Worm (Caenorhabditis elegans) whole organism, late embryonic: ENCODE measurements around the gene serp-1.1.

ENCODE experiments used
- C08G9.2 ChIP-seq: sonication (generic microtip); optimal IDR thresholded peaks from 2 replicates; lab custom pipeline; 2016; ENCODE audit warnings: mild to moderate bottlenecking, missing genetic modification characterization, moderate library complexity, missing compliant biosample characterization
- F13H6.1 ChIP-seq: sonication (generic microtip); optimal IDR thresholded peaks from 2 replicates; lab custom pipeline; 2016; ENCODE audit warnings: missing genetic modification characterization, missing compliant biosample characterization
- K02D7.2 ChIP-seq: sonication (generic microtip); optimal IDR thresholded peaks from 2 replicates; lab custom pipeline; 2017; ENCODE audit warnings: mild to moderate bottlenecking, missing genetic modification characterization, missing compliant biosample characterization
- ahr-1 ChIP-seq: sonication (generic microtip); optimal IDR thresholded peaks from 2 replicates; lab custom pipeline; 2016; ENCODE audit warnings: missing genetic modification characterization, missing compliant biosample characterization
- ceh-14 ChIP-seq: sonication (generic microtip); optimal IDR thresholded peaks from 2 replicates; lab custom pipeline; 2016; ENCODE audit warnings: missing genotype, missing genetic modification characterization, missing compliant biosample characterization
- ceh-18 ChIP-seq: sonication (generic microtip); optimal IDR thresholded peaks from 2 replicates; lab custom pipeline; 2016; ENCODE audit warnings: missing genetic modification characterization, missing compliant biosample characterization
- ceh-19 ChIP-seq: fragments of 200-800 bp; sonication (Bioruptor generic); optimal IDR thresholded peaks from 2 replicates; lab custom pipeline; 2018; ENCODE audit warnings: mild to moderate bottlenecking, missing genetic modification characterization, missing compliant biosample characterization
- ceh-2 ChIP-seq: sonication (generic microtip); optimal IDR thresholded peaks from 2 replicates; lab custom pipeline; 2016; ENCODE audit warnings: missing genotype, missing genetic modification characterization, missing compliant biosample characterization
- ceh-24 ChIP-seq: sonication (generic microtip); optimal IDR thresholded peaks from 2 replicates; lab custom pipeline; 2016; ENCODE audit warnings: mild to moderate bottlenecking, missing genetic modification characterization, missing compliant biosample characterization
- ceh-34 ChIP-seq: sonication (generic microtip); optimal IDR thresholded peaks from 2 replicates; lab custom pipeline; 2016; ENCODE audit warnings: mild to moderate bottlenecking, missing genetic modification characterization, missing compliant biosample characterization
- ceh-45 ChIP-seq: fragments of 200-800 bp; sonication (Bioruptor generic); IDR thresholded peaks from 2 replicates; pipeline ENCODE4 v1.3.6; 2022; ENCODE audit warnings: missing genetic modification reagents, missing genetic modification characterization, missing compliant biosample characterization
- ceh-6 ChIP-seq: fragments of 200-800 bp; sonication (Bioruptor generic); optimal IDR thresholded peaks from 2 replicates; lab custom pipeline; 2018; ENCODE audit warnings: mild to moderate bottlenecking, missing genetic modification characterization, missing compliant biosample characterization
- dmd-4 ChIP-seq: sonication (generic microtip); optimal IDR thresholded peaks from 2 replicates; lab custom pipeline; 2016; ENCODE audit warnings: borderline replicate concordance, missing genetic modification characterization, missing compliant biosample characterization
- dve-1 ChIP-seq: sonication (generic microtip); optimal IDR thresholded peaks from 2 replicates; lab custom pipeline; 2017; ENCODE audit warnings: antibody characterized with exemption, mild to moderate bottlenecking, missing genetic modification characterization, missing compliant biosample characterization
- elt-2 ChIP-seq: sonication (generic microtip); optimal IDR thresholded peaks from 2 replicates; lab custom pipeline; 2016; ENCODE audit warnings: missing genetic modification reagents, missing genetic modification characterization, missing compliant biosample characterization
- elt-4 ChIP-seq: sonication (generic microtip); optimal IDR thresholded peaks from 2 replicates; lab custom pipeline; 2016; ENCODE audit warnings: missing genetic modification characterization, missing compliant biosample characterization
- eyg-1 ChIP-seq: sonication (generic microtip); optimal IDR thresholded peaks from 2 replicates; lab custom pipeline; 2016; ENCODE audit warnings: missing genotype, missing genetic modification characterization, missing compliant biosample characterization
- fkh-6 ChIP-seq: sonication (generic microtip); optimal IDR thresholded peaks from 2 replicates; lab custom pipeline; 2016; ENCODE audit warnings: missing genetic modification characterization, missing compliant biosample characterization
- gmeb-2 ChIP-seq: sonication (generic microtip); optimal IDR thresholded peaks from 2 replicates; lab custom pipeline; 2016; ENCODE audit warnings: missing genetic modification characterization, inconsistent platforms, missing compliant biosample characterization
- hlh-13 ChIP-seq: fragments of 200-800 bp; sonication (Bioruptor generic); optimal IDR thresholded peaks from 2 replicates; lab custom pipeline; 2018; ENCODE audit warnings: mild to moderate bottlenecking, missing genetic modification characterization, missing compliant biosample characterization
- hlh-30 ChIP-seq: sonication (generic microtip); optimal IDR thresholded peaks from 2 replicates; lab custom pipeline; 2017; ENCODE audit warnings: antibody characterized with exemption, missing genetic modification characterization, missing compliant biosample characterization; ENCODE audit not compliant: insufficient read depth
- hlh-8 ChIP-seq: sonication (generic microtip); optimal IDR thresholded peaks from 2 replicates; lab custom pipeline; 2016; ENCODE audit warnings: missing genotype, missing genetic modification characterization, missing compliant biosample characterization
- lim-6 ChIP-seq: sonication (generic microtip); optimal IDR thresholded peaks from 2 replicates; lab custom pipeline; 2016; ENCODE audit warnings: missing genetic modification characterization, missing compliant biosample characterization
- lin-11 ChIP-seq: fragments of 200-800 bp; sonication (Bioruptor generic); optimal IDR thresholded peaks from 2 replicates; lab custom pipeline; 2018; ENCODE audit warnings: mild to moderate bottlenecking, missing genetic modification characterization, missing compliant biosample characterization
- madf-2 ChIP-seq: sonication (generic microtip); optimal IDR thresholded peaks from 2 replicates; lab custom pipeline; 2017; ENCODE audit warnings: missing genetic modification characterization, missing compliant biosample characterization
- nfya-1 ChIP-seq: sonication (generic microtip); optimal IDR thresholded peaks from 2 replicates; lab custom pipeline; 2017; ENCODE audit warnings: missing genetic modification characterization, mild to moderate bottlenecking, missing compliant biosample characterization, antibody characterized with exemption, moderate library complexity
- nhr-232 ChIP-seq: sonication (generic microtip); optimal IDR thresholded peaks from 2 replicates; lab custom pipeline; 2016; ENCODE audit warnings: missing genetic modification characterization, missing compliant biosample characterization
- npax-4 ChIP-seq: sonication (generic microtip); optimal IDR thresholded peaks from 2 replicates; lab custom pipeline; 2016; ENCODE audit warnings: missing genetic modification characterization, missing compliant biosample characterization
- pag-3 ChIP-seq: sonication (generic microtip); optimal IDR thresholded peaks from 2 replicates; lab custom pipeline; 2016; ENCODE audit warnings: missing compliant biosample characterization, missing genetic modification characterization, borderline replicate concordance
- pat-9 ChIP-seq: fragments of 200-800 bp; sonication (Bioruptor generic); optimal IDR thresholded peaks from 2 replicates; lab custom pipeline; 2018; ENCODE audit warnings: mild to moderate bottlenecking, missing genetic modification characterization, moderate library complexity, missing compliant biosample characterization
- pha-2 ChIP-seq: sonication (generic microtip); optimal IDR thresholded peaks from 2 replicates; lab custom pipeline; 2017; ENCODE audit warnings: mild to moderate bottlenecking, missing genetic modification characterization, missing compliant biosample characterization
- pha-4 ChIP-seq: fragments of 150-350 bp; optimal IDR thresholded peaks from 2 replicates; lab custom pipeline; 2018; ENCODE audit warnings: missing biosample characterization, missing genetic modification reagents, missing genetic modification characterization
- pqm-1 ChIP-seq: sonication (generic microtip); optimal IDR thresholded peaks from 2 replicates; lab custom pipeline; 2016; ENCODE audit warnings: missing genetic modification characterization, missing compliant biosample characterization
- ref-2 ChIP-seq: sonication (generic microtip); optimal IDR thresholded peaks from 2 replicates; lab custom pipeline; 2016; ENCODE audit warnings: missing genetic modification characterization, missing compliant biosample characterization
- sdc-2 ChIP-seq: sonication (generic microtip); optimal IDR thresholded peaks from 2 replicates; lab custom pipeline; 2016; ENCODE audit warnings: missing genotype, missing genetic modification characterization, missing compliant biosample characterization
- tbx-2 ChIP-seq: sonication (generic microtip); optimal IDR thresholded peaks from 2 replicates; lab custom pipeline; 2016; ENCODE audit warnings: missing genetic modification characterization, missing compliant biosample characterization
- tbx-7 ChIP-seq: sonication (generic microtip); optimal IDR thresholded peaks from 2 replicates; lab custom pipeline; 2016; ENCODE audit warnings: missing genotype, missing genetic modification characterization, missing compliant biosample characterization
- ttx-3 ChIP-seq: sonication (generic microtip); optimal IDR thresholded peaks from 2 replicates; lab custom pipeline; 2016; ENCODE audit warnings: missing genetic modification reagents, missing genetic modification characterization, missing compliant biosample characterization
- unc-3 ChIP-seq, 2 experiments: fragments of 200-800 bp in 1 of 2; sonication (Bioruptor generic) in 1 of 2; sonication (generic microtip) in 1 of 2; conservative IDR thresholded peaks in 1 of 2; optimal IDR thresholded peaks in 1 of 2; 2 replicates each; pipeline versions ENCODE4 v1.3.6 to Lab custom; 2016 to 2022; ENCODE audit warnings: missing compliant biosample characterization in 2 of 2, missing genetic modification characterization in 2 of 2, missing genetic modification reagents in 1 of 2
- unc-42 ChIP-seq: sonication (generic microtip); optimal IDR thresholded peaks from 2 replicates; lab custom pipeline; 2016; ENCODE audit warnings: missing genotype, missing genetic modification characterization, missing compliant biosample characterization
- unc-86 ChIP-seq: sonication (generic microtip); optimal IDR thresholded peaks from 2 replicates; lab custom pipeline; 2016; ENCODE audit warnings: missing genetic modification characterization, missing compliant biosample characterization
- ztf-16 ChIP-seq: sonication (generic microtip); optimal IDR thresholded peaks from 2 replicates; lab custom pipeline; 2017; ENCODE audit warnings: missing genetic modification characterization, missing compliant biosample characterization

The serp-1.1 gene

ce11 chrX:15804072-15804471, 37.3 kb upstream of the serp-1.1 start, which contains the start of gene Y7A5A.7:
TSS of gene Y7A5A.7 (minus strand) at chrX:15804172.
- no peak for TF ChIP-seq pqm-1 (tag; lab: Kevin White, UChicago)
- TF ChIP-seq F13H6.1 (tag; lab: Kevin White, UChicago): no peak
- TF ChIP-seq dve-1: no peak
- no peak for TF ChIP-seq gmeb-2
- TF ChIP-seq madf-2 (tag; lab: Kevin White, UChicago): no peak
- no peak for TF ChIP-seq sdc-2 (tag; lab: Kevin White, UChicago)
- no peak for TF ChIP-seq ahr-1 (tag; lab: Kevin White, UChicago)
- no peak for TF ChIP-seq unc-86
- no peak for TF ChIP-seq lin-11 (tag; lab: Kevin White, UChicago)
- no peak for TF ChIP-seq ceh-45 (GFP tag; lab: Robert Waterston, UW)
- TF ChIP-seq ceh-19 (GFP tag; lab: Kevin White, UChicago): no peak
- TF ChIP-seq C08G9.2 (tag; lab: Kevin White, UChicago): no peak

- TF ChIP-seq hlh-30 (tag; lab: Kevin White, UChicago) (no peak), sdc-2 (tag; lab: Kevin White, UChicago) (peak; percentile 90)
Observed at ce11 chrX:15811341-15811740, 30.0 kb upstream of the serp-1.1 start.

ce11 chrX:15814548-15814947, 26.8 kb upstream of the serp-1.1 start:
- no peak for TF ChIP-seq lim-6 (tag; lab: Kevin White, UChicago)

- TF ChIP-seq dmd-4 (tag; lab: Kevin White, UChicago): no peak
- TF ChIP-seq tbx-7 (tag; lab: Kevin White, UChicago): no peak
- no peak for TF ChIP-seq pag-3 (tag; lab: Kevin White, UChicago)
- TF ChIP-seq elt-2 (tag; lab: Kevin White, UChicago): no peak
- no peak for TF ChIP-seq pha-2
- TF ChIP-seq madf-2 (tag; lab: Kevin White, UChicago): no peak
- TF ChIP-seq hlh-8 (tag; lab: Kevin White, UChicago): no peak
- TF ChIP-seq tbx-2 (tag; lab: Kevin White, UChicago): no peak
- TF ChIP-seq npax-4 (tag; lab: Kevin White, UChicago): no peak
- no peak for TF ChIP-seq ttx-3
- TF ChIP-seq nhr-232 (tag; lab: Kevin White, UChicago): no peak
- no peak for TF ChIP-seq dve-1
- no peak for TF ChIP-seq K02D7.2 (tag; lab: Kevin White, UChicago)
- TF ChIP-seq ceh-24 (tag; lab: Kevin White, UChicago): no peak
Observed at ce11 chrX:15822197-15822596, 19.2 kb upstream of the serp-1.1 start, which contains the start of gene Y7A5A.8. TSS of gene Y7A5A.8 (plus strand) at chrX:15822497.

- TF ChIP-seq ceh-18 (no peak), ceh-6 (GFP tag; lab: Kevin White, UChicago) (no peak)
Observed at ce11 chrX:15826866-15827265, 14.5 kb upstream of the serp-1.1 start, which contains the start of gene Y7A5A.9. TSS of gene Y7A5A.9 (plus strand) at chrX:15827166.

ce11 chrX:15828059-15828458, 13.3 kb upstream of the serp-1.1 start, which contains the start of gene Y7A5A.20:
TSS of gene Y7A5A.20 (plus strand) at chrX:15828359.
- TF ChIP-seq nfya-1: no peak
- no peak for TF ChIP-seq fkh-6
- TF ChIP-seq nhr-232 (tag; lab: Kevin White, UChicago): no peak
- TF ChIP-seq eyg-1 (tag; lab: Kevin White, UChicago): no peak
- TF ChIP-seq ztf-16 (tag; lab: Kevin White, UChicago): no peak
- no peak for TF ChIP-seq ref-2
- no peak for TF ChIP-seq ttx-3
- no peak for TF ChIP-seq pha-4 (tag; lab: Kevin White, UChicago)
- TF ChIP-seq ceh-18: no peak
- no peak for TF ChIP-seq elt-4 (tag; lab: Kevin White, UChicago)
- TF ChIP-seq elt-2 (tag; lab: Kevin White, UChicago): no peak
- TF ChIP-seq hlh-13: no peak
- TF ChIP-seq pat-9 (tag; lab: Kevin White, UChicago): no peak
- TF ChIP-seq ceh-2 (tag; lab: Kevin White, UChicago): no peak
- TF ChIP-seq ceh-19 (GFP tag; lab: Kevin White, UChicago): no peak
- no peak for TF ChIP-seq ceh-14
- no peak for TF ChIP-seq unc-42
- TF ChIP-seq ceh-45 (GFP tag; lab: Robert Waterston, UW): no peak
- no peak for TF ChIP-seq unc-3 (GFP tag; conservative IDR thresholded peaks at IDR 0.05; lab: Robert Waterston, UW)
- TF ChIP-seq unc-3 (tag; optimal IDR thresholded peaks at IDR 0.05; lab: Kevin White, UChicago): no peak
- no peak for TF ChIP-seq ceh-34 (tag; lab: Kevin White, UChicago)
